Worm (Caenorhabditis elegans): Measurements from ENCODE around the gene C17B7.12.

Gene C17B7.12

DNA sequence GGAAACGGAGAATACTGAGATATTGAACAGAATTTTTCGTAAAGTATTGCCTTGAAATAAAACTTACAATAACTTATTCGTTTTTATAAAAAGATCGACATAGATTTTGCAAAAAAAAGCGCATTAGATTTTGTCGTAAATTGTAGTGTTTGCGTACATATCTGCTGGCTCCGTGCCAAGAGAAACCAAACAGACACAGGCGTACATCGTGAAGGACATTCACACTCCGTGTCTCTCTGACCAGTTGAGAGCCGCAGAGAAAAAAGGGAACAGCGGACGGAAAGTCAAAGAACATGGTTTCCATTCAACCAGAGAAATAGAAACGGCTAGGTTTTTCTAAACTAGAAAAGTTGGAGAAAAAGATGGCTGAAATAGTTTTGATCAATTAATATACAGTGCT is 37.7 kb upstream of the C17B7.12 start, which contains the start of gene arrd-19 (continued):
- TF ChIP-seq Y53G8AR.9 (GFP tag; conservative IDR thresholded peaks at IDR 0.05) (peak; percentile 47; the same call in 1 of the 2 replicates), C17E4.6 (GFP tag; IDR thresholded peaks at IDR 0.05) (no peak), D2030.7 (GFP tag; IDR thresholded peaks at IDR 0.05) (no peak), efl-1 (GFP tag; optimal IDR thresholded peaks at IDR 0.05) (no peak), ceh-100 (GFP tag; IDR thresholded peaks at IDR 0.05) (peak; percentile 48; the same call in 1 of the 2 replicates), dox-1 (GFP tag; IDR thresholded peaks at IDR 0.05) (peak; percentile 97), hmg-20 (GFP tag; IDR thresholded peaks at IDR 0.05) (peak; percentile 52; the same call in 1 of the 2 replicates), F57C9.4 (tag; optimal IDR thresholded peaks at IDR 0.05) (no peak), athp-1 (tag; optimal IDR thresholded peaks at IDR 0.05) (no peak), F22D6.2 (tag; optimal IDR thresholded peaks at IDR 0.05) (peak; percentile 69), attf-5 (GFP tag; optimal IDR thresholded peaks at IDR 0.05) (peak; percentile 65), sptf-2 (GFP tag; optimal IDR thresholded peaks at IDR 0.05) (no peak), tbx-9 (tag; optimal IDR thresholded peaks at IDR 0.05; ENCODE audit: borderline replicate concordance) (no peak), mcd-1 (GFP tag; IDR thresholded peaks at IDR 0.05) (no peak; the same call in 1 of the 2 replicates), snpc-4 (GFP tag; optimal IDR thresholded peaks at IDR 0.05) (no peak), snpc-4 (tag; optimal IDR thresholded peaks at IDR 0.05) (peak in 2 of 4 experiments; percentile 5 to 10), nfyb-1 (GFP tag; IDR thresholded peaks at IDR 0.05) (peak; percentile 73; the same call in 1 of the 2 replicates), F33H1.4 (GFP tag; IDR thresholded peaks at IDR 0.05) (no peak), rec-8 (tag; optimal IDR thresholded peaks at IDR 0.05) (no peak), ceh-91 (GFP tag; IDR thresholded peaks at IDR 0.05) (no peak), bed-2 (GFP tag; IDR thresholded peaks at IDR 0.05) (no peak), nhr-120 (GFP tag; IDR thresholded peaks at IDR 0.05) (no peak), madf-10 (tag; optimal IDR thresholded peaks at IDR 0.05) (no peak), lin-54 (GFP tag; optimal IDR thresholded peaks at IDR 0.05) (peak; percentile 32), Y56A3A.18 (GFP tag; IDR thresholded peaks at IDR 0.05) (peak; percentile 51; the same call in 1 of the 2 replicates), tbp1 (GFP tag; optimal IDR thresholded peaks at IDR 0.05) (peak; percentile 36), lag-1 (GFP tag; IDR thresholded peaks at IDR 0.05) (0 out of 2 replicates have a peak, but pooled peaks have one; percentile 64), egl-44 (GFP tag; IDR thresholded peaks at IDR 0.05) (no peak), ets-4 (GFP tag; optimal IDR thresholded peaks at IDR 0.05) (no peak), attf-3 (GFP tag; conservative IDR thresholded peaks at IDR 0.05) (peak; percentile 42), Y53F4B.3 (GFP tag; IDR thresholded peaks at IDR 0.05) (no peak), cebp-1 (GFP tag; IDR thresholded peaks at IDR 0.05) (peak; percentile 47; the same call in 1 of the 2 replicates), cebp-1 (tag; optimal IDR thresholded peaks at IDR 0.05) (no peak), K12H6.12 (tag; optimal IDR thresholded peaks at IDR 0.05) (peak; percentile 52), ekl-4 (GFP tag; IDR thresholded peaks at IDR 0.05) (peak; percentile 43; the same call in 1 of the 2 replicates), akir-1 (GFP tag; optimal IDR thresholded peaks at IDR 0.05) (no peak)

ce11 chrV:3316108-3316507 is 36.9 kb upstream of the C17B7.12 start, which contains the start of gene F35F10.1:
Gene F35F10.1 (plus strand): TSS chrV:3316307.
- TF ChIP-seq ceh-40 (GFP tag; IDR thresholded peaks at IDR 0.05), result no peak
- 0 out of 2 replicates have a peak, but pooled peaks have one; percentile 50 for TF ChIP-seq madf-3 (GFP tag; IDR thresholded peaks at IDR 0.05)
- 0 out of 2 replicates have a peak, but pooled peaks have one; percentile 84 for TF ChIP-seq bed-1 (GFP tag; IDR thresholded peaks at IDR 0.05)

All from whole organism, young adult.